Fruit fly (Drosophila melanogaster) whole organism, embryonic: ENCODE measurements around the gene CG42554.
A peak's percentile ranks its signal among the peaks of the same experiment; 100 is the strongest.

Experiments used
- Adf1 ChIP-seq: fragments of 200-800 bp; sonication (Bioruptor generic); IDR thresholded peaks from 2 replicates; pipeline ENCODE4 v1.3.6; 2022; ENCODE audit warnings: missing biosample characterization, missing genetic modification characterization
- Atf3 ChIP-seq: fragments of 200-800 bp; sonication (Bioruptor generic); optimal IDR thresholded peaks from 3 replicates; lab custom pipeline; 2016; ENCODE audit warnings: missing biosample characterization, missing genetic modification characterization
- Awh ChIP-seq: fragments of 200-800 bp; sonication (Bioruptor generic); IDR thresholded peaks from 2 replicates; pipeline ENCODE4, ENCODE4 v1.3.6; 2022; ENCODE audit warnings: missing biosample characterization, missing genetic modification characterization
- BEAF-32 ChIP-seq: fragments of 200-800 bp; sonication (Bioruptor generic); optimal IDR thresholded peaks from 3 replicates; lab custom pipeline; 2017; ENCODE audit warnings: missing biosample characterization, missing genetic modification characterization, mild to moderate bottlenecking, moderate library complexity, missing genetic modification reagents
- BtbVII ChIP-seq: fragments of 200-800 bp; sonication (Bioruptor generic); optimal IDR thresholded peaks from 3 replicates; lab custom pipeline; 2017; ENCODE audit warnings: missing biosample characterization, mild to moderate bottlenecking, missing genetic modification characterization
- CG10959 ChIP-seq: fragments of 200-800 bp; sonication (Bioruptor generic); IDR thresholded peaks from 2 replicates; pipeline ENCODE4 v1.3.6; 2022; ENCODE audit warnings: missing biosample characterization, missing genetic modification characterization
- CG11085 ChIP-seq: fragments of 200-800 bp; sonication (Bioruptor generic); IDR thresholded peaks from 2 replicates; pipeline ENCODE4 v1.3.6; 2022; ENCODE audit warnings: missing biosample characterization, missing genetic modification characterization
- CG11093 ChIP-seq: fragments of 200-800 bp; sonication (Bioruptor generic); IDR thresholded peaks from 3 replicates; pipeline ENCODE4 v1.3.6; 2022; ENCODE audit warnings: missing biosample characterization, missing genetic modification characterization
- CG11398 ChIP-seq: fragments of 200-800 bp; sonication (Bioruptor generic); optimal IDR thresholded peaks from 2 replicates; lab custom pipeline; 2016; ENCODE audit warnings: missing biosample characterization, missing genetic modification characterization
- CG11456 ChIP-seq: fragments of 200-800 bp; sonication (Bioruptor generic); IDR thresholded peaks from 3 replicates; pipeline ENCODE4 v1.3.6; 2022; ENCODE audit warnings: missing biosample characterization, missing genetic modification characterization
- CG13894 ChIP-seq: fragments of 200-800 bp; sonication (Bioruptor generic); optimal IDR thresholded peaks from 3 replicates; lab custom pipeline; 2018; ENCODE audit warnings: missing biosample characterization, mild to moderate bottlenecking, missing genetic modification characterization, moderate library complexity
- CG1529 ChIP-seq: fragments of 200-800 bp; sonication (Bioruptor generic); optimal IDR thresholded peaks from 3 replicates; lab custom pipeline; 2018; ENCODE audit warnings: missing biosample characterization, missing genetic modification characterization
- CG18011 ChIP-seq: fragments of 200-800 bp; sonication (Bioruptor generic); optimal IDR thresholded peaks from 2 replicates; lab custom pipeline; 2017; ENCODE audit warnings: missing biosample characterization, missing genetic modification characterization, mild to moderate bottlenecking, moderate library complexity, missing genotype
- CG2120 ChIP-seq: fragments of 200-800 bp; sonication (Bioruptor generic); optimal IDR thresholded peaks from 3 replicates; lab custom pipeline; 2016; ENCODE audit warnings: missing biosample characterization, missing genetic modification characterization
- CG2678 ChIP-seq: fragments of 200-800 bp; sonication (Bioruptor generic); optimal IDR thresholded peaks from 3 replicates; lab custom pipeline; 2019; ENCODE audit warnings: missing biosample characterization, mild to moderate bottlenecking, missing genetic modification characterization, moderate library complexity
- CG30403 ChIP-seq: fragments of 200-800 bp; sonication (Bioruptor generic); optimal IDR thresholded peaks from 3 replicates; lab custom pipeline; 2016; ENCODE audit warnings: missing biosample characterization, missing genetic modification characterization
- CG32767 ChIP-seq: fragments of 200-800 bp; sonication (Bioruptor generic); IDR thresholded peaks from 2 replicates; pipeline ENCODE4 v1.3.6; 2022; ENCODE audit warnings: missing biosample characterization, missing genetic modification characterization
- CG33557 ChIP-seq: fragments of 200-800 bp; sonication (Bioruptor generic); optimal IDR thresholded peaks from 2 replicates; lab custom pipeline; 2019; ENCODE audit warnings: missing biosample characterization, mild to moderate bottlenecking, missing genetic modification characterization, moderate library complexity
- CG3838 ChIP-seq: fragments of 200-800 bp; sonication (Bioruptor generic); optimal IDR thresholded peaks from 3 replicates; lab custom pipeline; 2016; ENCODE audit warnings: missing biosample characterization, missing genetic modification characterization
- CG4282 ChIP-seq: fragments of 200-800 bp; sonication (Bioruptor generic); optimal IDR thresholded peaks from 2 replicates; lab custom pipeline; 2016; ENCODE audit warnings: missing biosample characterization, missing genetic modification characterization
- CG43689 ChIP-seq: fragments of 200-800 bp; sonication (Bioruptor generic); IDR thresholded peaks from 2 replicates; pipeline ENCODE4 v1.3.6; 2022; ENCODE audit warnings: missing biosample characterization, missing genetic modification characterization
- CG4854 ChIP-seq: fragments of 200-800 bp; sonication (Bioruptor generic); optimal IDR thresholded peaks from 2 replicates; lab custom pipeline; 2016; ENCODE audit warnings: missing biosample characterization, missing genetic modification characterization, inconsistent platforms
- CG6813 ChIP-seq: fragments of 200-800 bp; sonication (Bioruptor generic); optimal IDR thresholded peaks from 2 replicates; lab custom pipeline; 2017; ENCODE audit warnings: missing biosample characterization, missing genetic modification characterization, mild to moderate bottlenecking, moderate library complexity, missing genetic modification reagents
- CG8924 ChIP-seq: fragments of 200-800 bp; optimal IDR thresholded peaks from 3 replicates; lab custom pipeline; 2019; ENCODE audit warnings: missing biosample characterization, mild to moderate bottlenecking, missing genetic modification characterization, moderate library complexity
- CHES-1-like ChIP-seq: fragments of 200-800 bp; sonication (Bioruptor generic); optimal IDR thresholded peaks from 2 replicates; lab custom pipeline; 2016; ENCODE audit warnings: missing biosample characterization, missing genetic modification characterization
- CrebB ChIP-seq: fragments of 200-800 bp; sonication (Bioruptor generic); optimal IDR thresholded peaks from 3 replicates; lab custom pipeline; 2018; ENCODE audit warnings: missing biosample characterization, mild to moderate bottlenecking, missing genetic modification characterization
- Deaf1 ChIP-seq: fragments of 200-800 bp; optimal IDR thresholded peaks from 3 replicates; lab custom pipeline; 2019; ENCODE audit warnings: missing biosample characterization, mild to moderate bottlenecking, missing genetic modification characterization, moderate library complexity
- E2f1 ChIP-seq: fragments of 200-800 bp; sonication (Bioruptor generic); IDR thresholded peaks from 2 replicates; pipeline ENCODE4 v1.3.6; 2022; ENCODE audit warnings: missing biosample characterization, missing genetic modification characterization
- ERR ChIP-seq: fragments of 200-800 bp; sonication (Bioruptor generic); optimal IDR thresholded peaks from 2 replicates; lab custom pipeline; 2016; ENCODE audit warnings: missing biosample characterization, missing genetic modification characterization
- Fer3 ChIP-seq: fragments of 200-800 bp; sonication (Bioruptor generic); optimal IDR thresholded peaks from 2 replicates; lab custom pipeline; 2018; ENCODE audit warnings: missing biosample characterization, mild to moderate bottlenecking, missing genetic modification characterization, moderate library complexity
- Hmr ChIP-seq: fragments of 200-800 bp; sonication (Bioruptor generic); optimal IDR thresholded peaks from 3 replicates; lab custom pipeline; 2017; ENCODE audit warnings: mild to moderate bottlenecking, missing biosample characterization, missing genetic modification reagents, missing genetic modification characterization
- Neu2 ChIP-seq: fragments of 200-800 bp; sonication (Bioruptor generic); optimal IDR thresholded peaks from 3 replicates; lab custom pipeline; 2016; ENCODE audit warnings: missing biosample characterization, missing genetic modification characterization, borderline replicate concordance
- abd-A ChIP-seq: fragments of 200-800 bp; sonication (Bioruptor generic); optimal IDR thresholded peaks from 3 replicates; lab custom pipeline; 2019; ENCODE audit warnings: missing biosample characterization, mild to moderate bottlenecking, missing genetic modification characterization, moderate library complexity
- aop ChIP-seq: fragments of 200-800 bp; sonication (Bioruptor generic); IDR thresholded peaks from 2 replicates; pipeline ENCODE4 v1.3.6; 2022; ENCODE audit warnings: missing biosample characterization, missing genetic modification characterization
- az2 ChIP-seq: fragments of 200-800 bp; sonication (Bioruptor generic); optimal IDR thresholded peaks from 3 replicates; lab custom pipeline; 2016; ENCODE audit warnings: missing biosample characterization, missing genetic modification characterization
- chn ChIP-seq: fragments of 200-800 bp; sonication (Bioruptor generic); optimal IDR thresholded peaks from 2 replicates; lab custom pipeline; 2016; ENCODE audit warnings: missing biosample characterization, missing genetic modification characterization
- dmrt11E ChIP-seq: fragments of 200-800 bp; sonication (Bioruptor generic); optimal IDR thresholded peaks from 3 replicates; lab custom pipeline; 2018; ENCODE audit warnings: missing biosample characterization, mild to moderate bottlenecking, missing genetic modification characterization, moderate library complexity
- eyg ChIP-seq: fragments of 200-800 bp; sonication (Bioruptor generic); optimal IDR thresholded peaks from 3 replicates; lab custom pipeline; 2016; ENCODE audit warnings: missing biosample characterization, missing genetic modification characterization
- fd64A ChIP-seq: fragments of 200-800 bp; sonication (Bioruptor generic); optimal IDR thresholded peaks from 3 replicates; lab custom pipeline; 2018; ENCODE audit warnings: missing biosample characterization, mild to moderate bottlenecking, missing genetic modification characterization
- grau ChIP-seq: fragments of 200-800 bp; optimal IDR thresholded peaks from 3 replicates; lab custom pipeline; 2019; ENCODE audit warnings: missing biosample characterization, mild to moderate bottlenecking, missing genetic modification characterization, moderate library complexity
- ham ChIP-seq: fragments of 200-800 bp; sonication (Bioruptor generic); IDR thresholded peaks from 2 replicates; pipeline ENCODE4 v1.3.6; 2022; ENCODE audit warnings: missing biosample characterization, missing genetic modification characterization
- hb ChIP-seq: fragments of 200-800 bp; sonication (Bioruptor generic); IDR thresholded peaks from 3 replicates; pipeline ENCODE4 v1.3.6; 2022; ENCODE audit warnings: missing biosample characterization, missing genetic modification characterization; ENCODE audit not compliant: partially characterized antibody
- lola ChIP-seq, 3 experiments: fragments of >200 bp in 2 of 3; fragments of 200-800 bp in 1 of 3; sonication (Bioruptor generic) in 1 of 3; optimal IDR thresholded peaks; 2 replicates each; lab custom pipeline; 2017 to 2019; ENCODE audit warnings: missing biosample characterization in 3 of 3, missing genetic modification characterization in 3 of 3, mild to moderate bottlenecking in 1 of 3, moderate library complexity in 1 of 3
- mam ChIP-seq: fragments of 200-800 bp; sonication (Bioruptor generic); optimal IDR thresholded peaks from 3 replicates; lab custom pipeline; 2016; ENCODE audit warnings: missing biosample characterization, missing genetic modification characterization
- p53 ChIP-seq: fragments of 200-800 bp; sonication (Bioruptor generic); optimal IDR thresholded peaks from 2 replicates; lab custom pipeline; 2016; ENCODE audit warnings: missing biosample characterization, missing genetic modification characterization
- seq ChIP-seq: fragments of 200-800 bp; sonication (Bioruptor generic); IDR thresholded peaks from 2 replicates; pipeline ENCODE4 v1.3.6; 2022; ENCODE audit warnings: missing biosample characterization, missing genetic modification characterization
- toy ChIP-seq: fragments of 200-800 bp; sonication (Bioruptor generic); IDR thresholded peaks from 2 replicates; pipeline ENCODE4 v1.3.6; 2022; ENCODE audit warnings: missing biosample characterization, missing genetic modification characterization
- twi ChIP-seq: fragments of 200-800 bp; optimal IDR thresholded peaks from 2 replicates; lab custom pipeline; 2019; ENCODE audit warnings: missing biosample characterization, mild to moderate bottlenecking, missing genetic modification characterization, moderate library complexity
- vvl ChIP-seq: fragments of 200-800 bp; sonication (Bioruptor generic); IDR thresholded peaks from 2 replicates; pipeline ENCODE4 v1.3.6; 2022; ENCODE audit warnings: missing biosample characterization, missing genetic modification characterization
- wor ChIP-seq: fragments of 200-800 bp; sonication (Bioruptor generic); IDR thresholded peaks from 2 replicates; pipeline ENCODE4 v1.3.6; 2022; ENCODE audit warnings: missing biosample characterization, missing genetic modification characterization

CG42554 gene

DNA sequence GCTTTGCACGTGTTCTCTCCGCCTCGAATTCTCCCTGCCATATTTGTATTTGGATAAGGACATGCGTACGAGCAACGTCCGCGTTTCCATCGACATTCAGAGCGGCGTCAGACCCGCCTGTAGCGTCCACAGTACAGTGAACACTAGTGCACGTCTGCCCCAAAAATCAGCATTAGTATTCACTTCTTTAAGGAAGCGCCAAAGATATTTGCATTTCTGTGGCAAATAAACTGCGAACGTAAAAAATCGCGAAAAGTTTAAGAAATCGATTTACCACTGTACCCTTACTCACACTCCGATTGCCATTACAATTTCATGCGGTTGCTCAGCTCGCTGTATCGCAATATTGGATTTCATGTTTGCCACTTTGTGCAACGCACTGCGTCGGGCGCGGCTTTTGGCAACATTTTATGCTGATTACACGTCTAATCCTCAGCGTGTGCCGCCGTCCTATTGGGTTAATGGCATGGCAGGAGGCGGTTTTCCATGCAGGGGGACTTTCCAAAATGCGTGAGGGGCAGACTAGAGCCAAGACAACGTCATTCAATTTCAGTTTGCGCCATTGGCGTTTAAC lies 32.7 kb upstream of the CG42554 start (continued):
- TF ChIP-seq BtbVII (GFP tag; lab: Kevin White, UChicago) (peak; percentile 85), CG11085 (peak; percentile 76), eyg (peak; percentile 83), CG30403 (GFP tag; lab: Kevin White, UChicago) (peak; percentile 89), CG8924 (tag; lab: Kevin White, UChicago) (peak; percentile 83), dmrt11E (tag; lab: Kevin White, UChicago) (peak; percentile 77), Adf1 (GFP tag; lab: Robert Waterston, UW) (peak; percentile 66), abd-A (tag; lab: Kevin White, UChicago) (peak; percentile 70), CG2678 (tag; lab: Kevin White, UChicago) (peak; percentile 88), CrebB (tag; lab: Kevin White, UChicago) (peak; percentile 83), ERR (GFP tag; lab: Kevin White, UChicago) (peak; percentile 87), CG4854 (GFP tag; lab: Kevin White, UChicago) (peak; percentile 67), twi (tag; lab: Kevin White, UChicago) (peak; percentile 76), CG4282 (GFP tag; lab: Kevin White, UChicago) (peak; percentile 54), toy (GFP tag; lab: Robert Waterston, UW) (peak; percentile 80; the same call in 1 of the 2 replicates), CG32767 (GFP tag; lab: Robert Waterston, UW) (peak; percentile 80), Neu2 (GFP tag; lab: Kevin White, UChicago) (no peak), hb (GFP tag; lab: Robert Waterston, UW) (no peak), CG43689 (GFP tag; lab: Robert Waterston, UW) (peak; percentile 69), az2 (GFP tag; lab: Kevin White, UChicago) (peak; percentile 90), ham (GFP tag; lab: Robert Waterston, UW) (peak; percentile 74; the same call in 1 of the 2 replicates), Atf3 (GFP tag; lab: Kevin White, UChicago) (peak; percentile 79), aop (GFP tag; lab: Robert Waterston, UW) (peak; percentile 80), CG11456 (peak; percentile 94), BEAF-32 (no peak), CG6813 (GFP tag; lab: Kevin White, UChicago) (peak; percentile 90), CG2120 (GFP tag; lab: Kevin White, UChicago) (peak; percentile 90), CHES-1-like (GFP tag; lab: Kevin White, UChicago) (peak; percentile 85), CG13894 (peak; percentile 83), p53 (GFP tag; lab: Kevin White, UChicago) (peak; percentile 69), CG10959 (peak; percentile 92), CG3838 (peak; percentile 47), seq (GFP tag; lab: Robert Waterston, UW) (peak; percentile 89), vvl (GFP tag; lab: Robert Waterston, UW) (peak; percentile 96), chn (GFP tag; lab: Kevin White, UChicago) (peak; percentile 87), Deaf1 (tag; lab: Kevin White, UChicago) (peak; percentile 62), Fer3 (tag; lab: Kevin White, UChicago) (peak; percentile 86), Awh (GFP tag; lab: Robert Waterston, UW) (peak; percentile 90), Hmr (GFP tag; lab: Kevin White, UChicago) (peak; percentile 92), wor (GFP tag; lab: Robert Waterston, UW) (peak; percentile 78), CG11093 (GFP tag; lab: Robert Waterston, UW) (peak; percentile 92), CG1529 (GFP tag; lab: Kevin White, UChicago) (peak; percentile 77), CG33557 (peak; percentile 71), CG11398 (GFP tag; lab: Kevin White, UChicago) (peak; percentile 86), mam (GFP tag; lab: Kevin White, UChicago) (peak; percentile 93), E2f1 (GFP tag; lab: Robert Waterston, UW) (peak; percentile 91), CG18011 (peak; percentile 62), grau (tag; lab: Kevin White, UChicago) (peak; percentile 97), fd64A (GFP tag; lab: Kevin White, UChicago) (peak; percentile 80), lola (GFP tag; optimal IDR thresholded peaks at IDR 0.05; lab: Kevin White, UChicago) (peak in 1 of 3 experiments; percentile 74)
